Worm (Caenorhabditis elegans) whole organism, L1 larva: ENCODE data around the gene slfl-5.
A peak's percentile ranks its signal among the peaks of the same experiment; 100 is the strongest.

Source experiments
- C04F5.9 ChIP-seq: sonication (generic microtip); optimal IDR thresholded peaks from 2 replicates; lab custom pipeline; 2016; ENCODE audit warnings: missing genetic modification characterization, missing compliant biosample characterization
- C34B4.2 ChIP-seq: sonication (generic microtip); optimal IDR thresholded peaks from 2 replicates; lab custom pipeline; 2017; ENCODE audit warnings: mild to moderate bottlenecking, missing genetic modification characterization, missing compliant biosample characterization
- F16B12.6 ChIP-seq: fragments of 150-350 bp; optimal IDR thresholded peaks from 2 replicates; lab custom pipeline; 2014; ENCODE audit warnings: missing biosample characterization, missing genetic modification characterization
- aha-1 ChIP-seq: fragments of 150-350 bp; optimal IDR thresholded peaks from 2 replicates; lab custom pipeline; 2014; ENCODE audit warnings: missing biosample characterization, missing genetic modification characterization
- blmp-1 ChIP-seq: fragments of 150-350 bp; optimal IDR thresholded peaks from 2 replicates; lab custom pipeline; 2014; ENCODE audit warnings: missing biosample characterization, missing genetic modification characterization
- ceh-63 ChIP-seq: fragments of 200-800 bp; sonication (Bioruptor generic); optimal IDR thresholded peaks from 2 replicates; lab custom pipeline; 2018; ENCODE audit warnings: mild to moderate bottlenecking, missing genetic modification characterization, missing compliant biosample characterization
- ceh-8 ChIP-seq: fragments of 200-800 bp; sonication (Bioruptor generic); optimal IDR thresholded peaks from 2 replicates; lab custom pipeline; 2018; ENCODE audit warnings: mild to moderate bottlenecking, missing genetic modification characterization, moderate library complexity, missing compliant biosample characterization
- ceh-82 ChIP-seq, 3 experiments: fragments of 150-350 bp in 1 of 3; sonication (generic microtip) in 2 of 3; optimal IDR thresholded peaks; 2 replicates each; lab custom pipeline; 2014 to 2017; ENCODE audit warnings: missing biosample characterization in 3 of 3, missing genetic modification characterization in 3 of 3
- ceh-88 ChIP-seq: fragments of 200-800 bp; sonication (Bioruptor generic); IDR thresholded peaks from 2 replicates; pipeline ENCODE4 v1.3.6; 2022; ENCODE audit warnings: missing genetic modification characterization, missing compliant biosample characterization
- ceh-90 ChIP-seq: sonication (generic microtip); optimal IDR thresholded peaks from 2 replicates; lab custom pipeline; 2016; ENCODE audit warnings: missing genetic modification characterization, missing compliant biosample characterization
- ces-1 ChIP-seq: fragments of 150-350 bp; optimal IDR thresholded peaks from 2 replicates; lab custom pipeline; 2014; ENCODE audit warnings: missing biosample characterization, missing genetic modification reagents, missing genetic modification characterization
- dsc-1 ChIP-seq: sonication (generic microtip); optimal IDR thresholded peaks from 2 replicates; lab custom pipeline; 2016; ENCODE audit warnings: mild to moderate bottlenecking, missing genetic modification characterization, missing compliant biosample characterization
- efl-1 ChIP-seq, 4 experiments: fragments of 150-350 bp; optimal IDR thresholded peaks in 3 of 4; peaks in 1 of 4; 1 replicate in 1 of 4; 2 replicates in 3 of 4; lab custom pipeline; 2014; ENCODE audit warnings: missing biosample characterization in 2 of 4, missing genetic modification characterization in 2 of 4, missing genetic modification reagents in 2 of 4
- egl-13 ChIP-seq: sonication (generic microtip); optimal IDR thresholded peaks from 2 replicates; lab custom pipeline; 2016; ENCODE audit warnings: missing genotype, missing genetic modification reagents, missing genetic modification characterization, missing compliant biosample characterization
- egl-27 ChIP-seq, 2 experiments: fragments of 150-350 bp in 1 of 2; sonication (generic microtip); optimal IDR thresholded peaks; 3 replicates each; lab custom pipeline; 2017 to 2018; ENCODE audit warnings: missing biosample characterization in 2 of 2, missing genetic modification characterization in 2 of 2, missing genetic modification reagents in 2 of 2
- elt-2 ChIP-seq: sonication (generic microtip); optimal IDR thresholded peaks from 2 replicates; lab custom pipeline; 2016; ENCODE audit warnings: missing genetic modification characterization, mild to moderate bottlenecking, inconsistent platforms, missing compliant biosample characterization, missing genetic modification reagents
- fkh-10 ChIP-seq: sonication (generic microtip); optimal IDR thresholded peaks from 2 replicates; lab custom pipeline; 2017; ENCODE audit warnings: missing biosample characterization, missing genetic modification reagents, missing genetic modification characterization
- fkh-8 ChIP-seq: sonication (generic microtip); optimal IDR thresholded peaks from 2 replicates; lab custom pipeline; 2016; ENCODE audit warnings: mild to moderate bottlenecking, missing genetic modification characterization, missing compliant biosample characterization
- grh-1 ChIP-seq: fragments of 200-800 bp; sonication (Bioruptor generic); IDR thresholded peaks from 2 replicates; pipeline ENCODE4 v1.3.6; 2022; ENCODE audit warnings: missing genetic modification reagents, missing genetic modification characterization, missing compliant biosample characterization
- hlh-17 ChIP-seq: fragments of 200-800 bp; sonication (Bioruptor generic); optimal IDR thresholded peaks from 2 replicates; lab custom pipeline; 2018; ENCODE audit warnings: missing genetic modification characterization, mild to moderate bottlenecking, missing compliant biosample characterization, moderate library complexity, borderline replicate concordance
- hlh-4 ChIP-seq: sonication (generic microtip); optimal IDR thresholded peaks from 2 replicates; lab custom pipeline; 2016; ENCODE audit warnings: mild to moderate bottlenecking, missing genetic modification characterization, missing compliant biosample characterization
- hpl-2 ChIP-seq: fragments of 150-350 bp; optimal IDR thresholded peaks from 2 replicates; lab custom pipeline; 2014; ENCODE audit warnings: missing biosample characterization, missing genetic modification reagents, missing genetic modification characterization
- lin-13 ChIP-seq: fragments of 150-350 bp; optimal IDR thresholded peaks from 2 replicates; lab custom pipeline; 2014; ENCODE audit warnings: missing biosample characterization, missing genetic modification reagents, missing genetic modification characterization
- lin-14 ChIP-seq: fragments of 200-800 bp; sonication (Bioruptor generic); optimal IDR thresholded peaks from 2 replicates; lab custom pipeline; 2018; ENCODE audit warnings: mild to moderate bottlenecking, missing genetic modification characterization, moderate library complexity, missing compliant biosample characterization
- lin-15B ChIP-seq: fragments of 150-350 bp; sonication (generic microtip); optimal IDR thresholded peaks from 3 replicates; lab custom pipeline; 2014; ENCODE audit warnings: missing biosample characterization, missing genetic modification characterization
- lin-39 ChIP-seq: fragments of 150-350 bp; optimal IDR thresholded peaks from 2 replicates; lab custom pipeline; 2014; ENCODE audit warnings: missing biosample characterization, missing genetic modification reagents, missing genetic modification characterization
- lir-3 ChIP-seq: sonication (generic microtip); optimal IDR thresholded peaks from 2 replicates; lab custom pipeline; 2016; ENCODE audit warnings: mild to moderate bottlenecking, missing genetic modification characterization, moderate library complexity, missing compliant biosample characterization; ENCODE audit not compliant: poor library complexity
- lsy-2 ChIP-seq, 2 experiments: fragments of 150-350 bp; optimal IDR thresholded peaks; 2 replicates each; lab custom pipeline; 2014; ENCODE audit warnings: missing biosample characterization in 2 of 2, missing genetic modification characterization in 2 of 2
- mef-2 ChIP-seq: fragments of 150-350 bp; optimal IDR thresholded peaks from 2 replicates; lab custom pipeline; 2014; ENCODE audit warnings: missing biosample characterization, missing genetic modification characterization
- mep-1 ChIP-seq: fragments of 150-350 bp; optimal IDR thresholded peaks from 2 replicates; lab custom pipeline; 2014; ENCODE audit warnings: missing biosample characterization, missing genetic modification characterization
- nhr-12 ChIP-seq: sonication (generic microtip); optimal IDR thresholded peaks from 2 replicates; lab custom pipeline; 2017; ENCODE audit warnings: missing biosample characterization, missing genetic modification characterization
- nhr-28 ChIP-seq: fragments of 150-350 bp; optimal IDR thresholded peaks from 2 replicates; lab custom pipeline; 2014; ENCODE audit warnings: missing biosample characterization, missing genetic modification characterization
- nhr-71 ChIP-seq: sonication (generic microtip); optimal IDR thresholded peaks from 2 replicates; lab custom pipeline; 2016; ENCODE audit warnings: mild to moderate bottlenecking, missing genetic modification characterization, moderate library complexity, missing compliant biosample characterization
- nhr-76 ChIP-seq: sonication (generic microtip); optimal IDR thresholded peaks from 2 replicates; lab custom pipeline; 2017; ENCODE audit warnings: missing biosample characterization, missing genetic modification characterization
- nhr-77 ChIP-seq: fragments of 150-350 bp; optimal IDR thresholded peaks from 2 replicates; lab custom pipeline; 2014; ENCODE audit warnings: missing biosample characterization, missing genetic modification characterization
- nhr-84 ChIP-seq: sonication (generic microtip); optimal IDR thresholded peaks from 2 replicates; lab custom pipeline; 2017; ENCODE audit warnings: missing biosample characterization, missing genetic modification characterization
- nhr-90 ChIP-seq: sonication (generic microtip); optimal IDR thresholded peaks from 2 replicates; lab custom pipeline; 2016; ENCODE audit warnings: mild to moderate bottlenecking, missing genetic modification characterization, missing compliant biosample characterization; ENCODE audit not compliant: poor library complexity
- pax-3 ChIP-seq: fragments of 200-800 bp; sonication (Bioruptor generic); optimal IDR thresholded peaks from 2 replicates; lab custom pipeline; 2018; ENCODE audit warnings: mild to moderate bottlenecking, missing genetic modification characterization, moderate library complexity, missing compliant biosample characterization
- rnt-1 ChIP-seq: sonication (generic microtip); optimal IDR thresholded peaks from 2 replicates; lab custom pipeline; 2016; ENCODE audit warnings: mild to moderate bottlenecking, missing genetic modification characterization, moderate library complexity, missing compliant biosample characterization
- snpc-4 ChIP-seq: fragments of 150-350 bp; optimal IDR thresholded peaks from 2 replicates; lab custom pipeline; 2014; ENCODE audit warnings: missing biosample characterization, missing genetic modification characterization
- sox-4 ChIP-seq: sonication (generic microtip); optimal IDR thresholded peaks from 2 replicates; lab custom pipeline; 2016; ENCODE audit warnings: missing genetic modification characterization, missing compliant biosample characterization
- sptf-1 ChIP-seq: fragments of 150-350 bp; optimal IDR thresholded peaks from 2 replicates; lab custom pipeline; 2014; ENCODE audit warnings: missing biosample characterization, missing genetic modification characterization
- tlp-1 ChIP-seq: fragments of 150-350 bp; optimal IDR thresholded peaks from 2 replicates; lab custom pipeline; 2014; ENCODE audit warnings: missing biosample characterization, missing genetic modification characterization
- unc-130 ChIP-seq: fragments of 150-350 bp; optimal IDR thresholded peaks from 2 replicates; lab custom pipeline; 2017; ENCODE audit warnings: missing biosample characterization, missing genetic modification characterization, inconsistent platforms
- vab-15 ChIP-seq: sonication (generic microtip); optimal IDR thresholded peaks from 2 replicates; lab custom pipeline; 2017; ENCODE audit warnings: missing genotype, mild to moderate bottlenecking, missing genetic modification characterization, missing compliant biosample characterization
- xbp-1 ChIP-seq: sonication (generic microtip); optimal IDR thresholded peaks from 2 replicates; lab custom pipeline; 2016; ENCODE audit warnings: missing genetic modification characterization, missing compliant biosample characterization
- ztf-4 ChIP-seq: fragments of 150-350 bp; optimal IDR thresholded peaks from 2 replicates; lab custom pipeline; 2014; ENCODE audit warnings: missing biosample characterization, missing genetic modification characterization

Gene slfl-5

ce11 chrV:12271495-12271894, 26.7 kb upstream of the slfl-5 start, which contains the start of the genes tsfm-1 and capg-2 (continued):
- TF ChIP-seq F16B12.6 (tag; lab: Kevin White, UChicago) (no peak), nhr-28 (no peak), grh-1 (GFP tag; lab: Robert Waterston, UW) (no peak), tlp-1 (tag; lab: Kevin White, UChicago) (no peak), egl-13 (no peak), elt-2 (no peak), hpl-2 (GFP tag; lab: Kevin White, UChicago) (no peak), lin-14 (no peak), pax-3 (tag; lab: Kevin White, UChicago) (no peak), ceh-82 (tag; optimal IDR thresholded peaks at IDR 0.05; lab: Kevin White, UChicago) (peak in 1 of 3 experiments; percentile 1), nhr-77 (tag; lab: Kevin White, UChicago) (no peak), dsc-1 (no peak), C04F5.9 (tag; lab: Kevin White, UChicago) (no peak), sox-4 (tag; lab: Kevin White, UChicago) (no peak), hlh-17 (no peak), lin-15B (peak; percentile 7), ceh-63 (GFP tag; lab: Kevin White, UChicago) (no peak), lsy-2 (tag; optimal IDR thresholded peaks at IDR 0.05; lab: Kevin White, UChicago) (no peak), hlh-4 (tag; lab: Kevin White, UChicago) (no peak), ceh-90 (tag; lab: Kevin White, UChicago) (no peak), lin-13 (GFP tag; lab: Kevin White, UChicago) (no peak), ztf-4 (tag; lab: Kevin White, UChicago) (no peak), nhr-12 (no peak), blmp-1 (tag; lab: Kevin White, UChicago) (no peak)

- TF ChIP-seq C34B4.2 (tag; lab: Kevin White, UChicago) (no peak), ceh-63 (GFP tag; lab: Kevin White, UChicago) (no peak), fkh-10 (GFP tag; lab: Kevin White, UChicago) (no peak), lsy-2 (tag; optimal IDR thresholded peaks at IDR 0.05; lab: Kevin White, UChicago) (no peak), aha-1 (tag; lab: Kevin White, UChicago) (no peak), xbp-1 (tag; lab: Kevin White, UChicago) (no peak), C04F5.9 (tag; lab: Kevin White, UChicago) (no peak), efl-1 (optimal IDR thresholded peaks at IDR 0.05; lab: Kevin White, UChicago) (peak in 1 of 2 experiments; percentile 0), efl-1 (GFP tag; optimal IDR thresholded peaks at IDR 0.05 in 1 of 2; lab: Kevin White, UChicago) (no peak), lin-14 (peak; percentile 72), nhr-71 (tag; lab: Kevin White, UChicago) (peak; percentile 43), nhr-76 (tag; lab: Kevin White, UChicago) (no peak), mef-2 (tag; lab: Kevin White, UChicago) (no peak), ceh-8 (GFP tag; lab: Kevin White, UChicago) (no peak), hlh-17 (no peak), dsc-1 (no peak), fkh-8 (tag; lab: Kevin White, UChicago) (no peak), vab-15 (tag; lab: Kevin White, UChicago) (no peak), sptf-1 (tag; lab: Kevin White, UChicago) (no peak), lin-39 (tag; lab: Kevin White, UChicago) (no peak), mep-1 (tag; lab: Kevin White, UChicago) (peak; percentile 8), grh-1 (GFP tag; lab: Robert Waterston, UW) (no peak), rnt-1 (tag; lab: Kevin White, UChicago) (peak; percentile 51), lin-15B (no peak), snpc-4 (no peak), elt-2 (no peak), nhr-84 (tag; lab: Kevin White, UChicago) (no peak), ces-1 (no peak), ceh-82 (tag; optimal IDR thresholded peaks at IDR 0.05; lab: Kevin White, UChicago) (no peak), nhr-90 (tag; lab: Kevin White, UChicago) (no peak), lir-3 (no peak), blmp-1 (tag; lab: Kevin White, UChicago) (no peak), ceh-88 (no peak), hpl-2 (GFP tag; lab: Kevin White, UChicago) (no peak), egl-27 (tag; optimal IDR thresholded peaks at IDR 0.05; lab: Kevin White, UChicago) (no peak), unc-130 (peak; percentile 14)
Measured at ce11 chrV:12269272-12269767, 24.5 kb upstream of the slfl-5 start, which contains the start of gene twk-24. Gene twk-24 (minus strand): TSS chrV:12269322.
